Worm (Caenorhabditis elegans) whole organism, midembryonic: ENCODE results near the gene cpna-1.

Experiments used
- T22C8.4 ChIP-seq: fragments of 200-800 bp; sonication (Bioruptor generic); IDR thresholded peaks from 2 replicates; pipeline ENCODE4 v1.3.6; 2022; ENCODE audit warnings: missing genetic modification characterization, missing compliant biosample characterization
- cog-1 ChIP-seq: sonication (generic microtip); optimal IDR thresholded peaks from 2 replicates; lab custom pipeline; 2016; ENCODE audit warnings: missing genetic modification characterization, missing compliant biosample characterization
- flt-1 ChIP-seq: fragments of 200-800 bp; sonication (Bioruptor generic); IDR thresholded peaks from 2 replicates; pipeline ENCODE4 v1.3.6; 2022; ENCODE audit warnings: missing genetic modification characterization, missing compliant biosample characterization
- klf-2 ChIP-seq: fragments of 200-800 bp; sonication (Bioruptor generic); conservative IDR thresholded peaks from 2 replicates; pipeline ENCODE4 v1.3.6; 2022; ENCODE audit warnings: missing genetic modification reagents, missing genetic modification characterization, missing compliant biosample characterization
- med-1 ChIP-seq: sonication (generic microtip); optimal IDR thresholded peaks from 2 replicates; lab custom pipeline; 2017; ENCODE audit warnings: missing genetic modification characterization, mild to moderate bottlenecking, missing compliant biosample characterization, antibody characterized with exemption, missing genetic modification reagents; ENCODE audit not compliant: insufficient read depth
- ref-1 ChIP-seq: fragments of 200-800 bp; sonication (Bioruptor generic); conservative IDR thresholded peaks from 2 replicates; pipeline ENCODE4 v1.3.6; 2022; ENCODE audit warnings: missing genetic modification reagents, missing genetic modification characterization, missing compliant biosample characterization
- tab-1 ChIP-seq: fragments of 200-800 bp; sonication (Bioruptor generic); IDR thresholded peaks from 2 replicates; pipeline ENCODE4 v1.3.6; 2022; ENCODE audit warnings: missing genetic modification characterization, missing compliant biosample characterization
- ztf-23 ChIP-seq: fragments of 200-800 bp; sonication (Bioruptor generic); IDR thresholded peaks from 2 replicates; pipeline ENCODE4 v1.3.6; 2022; ENCODE audit warnings: missing genetic modification reagents, missing genetic modification characterization, missing compliant biosample characterization
- ztf-29 ChIP-seq: fragments of 200-800 bp; sonication (Bioruptor generic); IDR thresholded peaks from 2 replicates; pipeline ENCODE4 v1.3.6; 2022; ENCODE audit warnings: missing genetic modification reagents, missing genetic modification characterization, missing compliant biosample characterization

DNA sequence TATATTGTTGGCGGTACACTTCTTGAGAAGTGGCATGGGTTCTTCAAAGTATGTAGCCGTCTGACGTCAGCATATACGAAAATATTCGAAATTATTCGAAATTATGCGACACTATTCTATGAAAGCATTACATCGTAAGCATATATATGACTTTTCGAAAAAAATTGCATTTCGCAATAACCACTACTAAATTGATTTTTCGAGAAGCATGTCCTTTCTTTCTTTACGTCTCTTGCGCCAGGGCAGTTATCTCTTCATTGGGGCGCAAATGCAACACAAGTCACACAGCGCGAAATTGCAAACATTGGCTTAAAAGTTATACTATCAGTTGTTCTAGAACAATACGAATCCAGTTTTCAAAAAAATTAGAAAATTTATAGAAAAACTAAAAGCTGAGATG, 12.6 kb upstream of the cpna-1 start:
- TF ChIP-seq med-1 (GFP tag; lab: Kevin White, UChicago): no peak
- TF ChIP-seq ref-1 (GFP tag; lab: Robert Waterston, UW): no peak
- no peak for TF ChIP-seq flt-1 (GFP tag; lab: Robert Waterston, UW)
- TF ChIP-seq ztf-29 (GFP tag; lab: Robert Waterston, UW): no peak
- no peak for TF ChIP-seq tab-1 (GFP tag; lab: Robert Waterston, UW)
- no peak for TF ChIP-seq T22C8.4 (GFP tag; lab: Robert Waterston, UW)
- no peak for TF ChIP-seq ztf-23 (GFP tag; lab: Robert Waterston, UW)
- TF ChIP-seq cog-1 (tag; lab: Kevin White, UChicago): no peak
- TF ChIP-seq klf-2 (GFP tag; lab: Robert Waterston, UW): no peak
